Worm (Caenorhabditis elegans): ENCODE measurements around the gene H39E23.2.
A peak's percentile ranks its signal among the peaks of the same experiment; 100 is the strongest.

H39E23.2 gene

ce11 chrV:14134757-14135441 is 24.8 kb downstream of the H39E23.2 start:
- TF ChIP-seq aha-1 (tag) (peak; percentile 76), daf-16 (GFP tag; optimal IDR thresholded peaks at IDR 0.05) (no peak), daf-16 (tag; optimal IDR thresholded peaks at IDR 0.05) (peak; percentile 58), nhr-77 (tag; optimal IDR thresholded peaks at IDR 0.05) (peak; percentile 48), mxl-3 (GFP tag; optimal IDR thresholded peaks at IDR 0.05) (peak; percentile 12), dmd-6 (GFP tag; IDR thresholded peaks at IDR 0.05) (peak; percentile 72), hlh-11 (tag; optimal IDR thresholded peaks at IDR 0.05) (peak; percentile 36), nhr-28 (tag; optimal IDR thresholded peaks at IDR 0.05) (peak; percentile 57), dve-1 (tag; optimal IDR thresholded peaks at IDR 0.05; ENCODE audit: insufficient read depth) (peak; percentile 29), hif-1 (tag; optimal IDR thresholded peaks at IDR 0.05) (no peak), lin-1 (GFP tag; IDR thresholded peaks at IDR 0.05) (no peak), nhr-111 (GFP tag; optimal IDR thresholded peaks at IDR 0.05) (no peak), zfp-3 (GFP tag; conservative IDR thresholded peaks at IDR 0.05) (no peak), zip-2 (tag; optimal IDR thresholded peaks at IDR 0.05) (no peak), pqm-1 (tag; optimal IDR thresholded peaks at IDR 0.05) (peak; percentile 91), madf-5 (GFP tag; IDR thresholded peaks at IDR 0.05) (0 out of 4 replicates have a peak, but pooled peaks of 1 of the 2 experiments have one; percentile 13)

DNA sequence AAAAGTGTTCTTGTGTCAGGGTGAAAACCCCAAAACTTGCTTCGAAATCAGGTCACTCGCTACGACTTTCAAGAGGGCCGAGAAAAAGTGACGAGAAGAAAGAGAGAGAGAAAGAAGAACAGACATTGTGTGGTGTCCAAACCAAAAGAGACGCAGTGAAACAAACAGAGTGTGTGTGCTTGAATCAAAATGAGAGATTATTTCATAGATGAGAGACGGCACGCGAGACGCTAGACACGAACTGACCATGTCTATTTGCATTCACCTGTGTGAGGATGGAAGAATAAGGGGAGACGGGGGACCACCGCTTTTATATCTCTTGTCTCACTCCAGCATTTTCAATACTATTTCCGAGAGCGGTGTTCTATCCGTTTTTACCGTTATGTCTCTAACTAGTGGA is 26.0 kb downstream of the H39E23.2 start:
- peak; percentile 78 for TF ChIP-seq mep-1 (tag; optimal IDR thresholded peaks at IDR 0.05)
- peak; percentile 48 for TF ChIP-seq dpl-1 (GFP tag; optimal IDR thresholded peaks at IDR 0.05)
- TF ChIP-seq arid-1 (GFP tag; conservative IDR thresholded peaks at IDR 0.05): no peak
- TF ChIP-seq F10B5.3 (tag; optimal IDR thresholded peaks at IDR 0.05): no peak
- no peak for TF ChIP-seq nhr-41 (GFP tag; IDR thresholded peaks at IDR 0.05)
- TF ChIP-seq mdl-1 (tag; optimal IDR thresholded peaks at IDR 0.05): peak; percentile 53 to 90
- TF ChIP-seq ces-1 (GFP tag; optimal IDR thresholded peaks at IDR 0.05): no peak
- TF ChIP-seq mes-2 (tag; optimal IDR thresholded peaks at IDR 0.05; ENCODE audit: poor library complexity, severe bottlenecking): peak; percentile 54
- no peak for TF ChIP-seq snpc-4 (tag; optimal IDR thresholded peaks at IDR 0.05)
- peak; percentile 35; the same call in 1 of the 2 replicates for TF ChIP-seq T26A8.4 (GFP tag; IDR thresholded peaks at IDR 0.05)
- TF ChIP-seq nhr-6 (tag; optimal IDR thresholded peaks at IDR 0.05): peak; percentile 97
- TF ChIP-seq hlh-30 (tag; optimal IDR thresholded peaks at IDR 0.05; ENCODE audit: insufficient read depth): peak; percentile 75
- no peak for TF ChIP-seq F37D6.2 (tag; optimal IDR thresholded peaks at IDR 0.05)
- TF ChIP-seq lsy-2 (tag; optimal IDR thresholded peaks at IDR 0.05): peak; percentile 33 to 69
- TF ChIP-seq egl-43 (GFP tag; IDR thresholded peaks at IDR 0.05): 0 out of 2 replicates have a peak, but pooled peaks have one; percentile 47
- peak; percentile 54 for TF ChIP-seq nhr-11 (tag; optimal IDR thresholded peaks at IDR 0.05)
- TF ChIP-seq nhr-28 (tag; optimal IDR thresholded peaks at IDR 0.05): peak; percentile 83
- TF ChIP-seq php-3 (GFP tag; IDR thresholded peaks at IDR 0.05): no peak
- TF ChIP-seq sdz-12 (GFP tag; optimal IDR thresholded peaks at IDR 0.05): no peak
- TF ChIP-seq rbr-2 (tag; optimal IDR thresholded peaks at IDR 0.05): peak; percentile 58
- TF ChIP-seq unc-62 (GFP tag; optimal IDR thresholded peaks at IDR 0.05 in 1 of 2): peak in 1 of 2 experiments; percentile 74
- TF ChIP-seq unc-62 (tag; optimal IDR thresholded peaks at IDR 0.05): no peak
- peak; percentile 89 for TF ChIP-seq hlh-11 (tag; optimal IDR thresholded peaks at IDR 0.05)
- peak; percentile 65 for TF ChIP-seq dve-1 (tag; optimal IDR thresholded peaks at IDR 0.05; ENCODE audit: insufficient read depth)
- peak; percentile 61 for TF ChIP-seq nhr-77 (tag; optimal IDR thresholded peaks at IDR 0.05)
- peak; percentile 68 for TF ChIP-seq dmd-6 (GFP tag; IDR thresholded peaks at IDR 0.05)
- no peak for TF ChIP-seq daf-19 (GFP tag; conservative IDR thresholded peaks at IDR 0.05)
- no peak for TF ChIP-seq dmd-9 (GFP tag; IDR thresholded peaks at IDR 0.05)
- TF ChIP-seq pqm-1 (tag; optimal IDR thresholded peaks at IDR 0.05): peak; percentile 39
- TF ChIP-seq lin-38 (GFP tag; IDR thresholded peaks at IDR 0.05): 0 out of 2 replicates have a peak, but pooled peaks have one; percentile 27
- peak; percentile 84 for TF ChIP-seq aha-1 (tag)
- TF ChIP-seq F49E8.2 (tag; optimal IDR thresholded peaks at IDR 0.05; ENCODE audit: borderline replicate concordance): no peak
- TF ChIP-seq hif-1 (tag; optimal IDR thresholded peaks at IDR 0.05): no peak
- TF ChIP-seq nhr-48 (tag; optimal IDR thresholded peaks at IDR 0.05): peak; percentile 53
- TF ChIP-seq mxl-3 (GFP tag; optimal IDR thresholded peaks at IDR 0.05): peak; percentile 81
- peak; percentile 62 for TF ChIP-seq hmg-1.1 (GFP tag; IDR thresholded peaks at IDR 0.05)
- TF ChIP-seq pha-4 (GFP tag; IDR thresholded peaks at IDR 0.05): no peak
- peak; percentile 67 for TF ChIP-seq pha-4 (tag; optimal IDR thresholded peaks at IDR 0.05)
- no peak for TF ChIP-seq daf-16 (GFP tag; optimal IDR thresholded peaks at IDR 0.05)
- TF ChIP-seq daf-16 (tag; optimal IDR thresholded peaks at IDR 0.05): peak; percentile 34
- no peak for TF ChIP-seq madf-5 (GFP tag; IDR thresholded peaks at IDR 0.05)
- TF ChIP-seq spr-3 (GFP tag; optimal IDR thresholded peaks at IDR 0.05): no peak

Measured in whole organism, L4 larva.